Worm (Caenorhabditis elegans) whole organism, midembryonic: ENCODE results near the gene ugt-10.

Experiments used
- flt-1 ChIP-seq: fragments of 200-800 bp; sonication (Bioruptor generic); IDR thresholded peaks from 2 replicates; pipeline ENCODE4 v1.3.6; 2022; ENCODE audit warnings: missing genetic modification characterization, missing compliant biosample characterization
- med-1 ChIP-seq: sonication (generic microtip); optimal IDR thresholded peaks from 2 replicates; lab custom pipeline; 2017; ENCODE audit warnings: missing genetic modification characterization, mild to moderate bottlenecking, missing compliant biosample characterization, antibody characterized with exemption, missing genetic modification reagents; ENCODE audit not compliant: insufficient read depth
- ref-1 ChIP-seq: fragments of 200-800 bp; sonication (Bioruptor generic); conservative IDR thresholded peaks from 2 replicates; pipeline ENCODE4 v1.3.6; 2022; ENCODE audit warnings: missing genetic modification reagents, missing genetic modification characterization, missing compliant biosample characterization
- ztf-23 ChIP-seq: fragments of 200-800 bp; sonication (Bioruptor generic); IDR thresholded peaks from 2 replicates; pipeline ENCODE4 v1.3.6; 2022; ENCODE audit warnings: missing genetic modification reagents, missing genetic modification characterization, missing compliant biosample characterization
- ztf-29 ChIP-seq: fragments of 200-800 bp; sonication (Bioruptor generic); IDR thresholded peaks from 2 replicates; pipeline ENCODE4 v1.3.6; 2022; ENCODE audit warnings: missing genetic modification reagents, missing genetic modification characterization, missing compliant biosample characterization

DNA sequence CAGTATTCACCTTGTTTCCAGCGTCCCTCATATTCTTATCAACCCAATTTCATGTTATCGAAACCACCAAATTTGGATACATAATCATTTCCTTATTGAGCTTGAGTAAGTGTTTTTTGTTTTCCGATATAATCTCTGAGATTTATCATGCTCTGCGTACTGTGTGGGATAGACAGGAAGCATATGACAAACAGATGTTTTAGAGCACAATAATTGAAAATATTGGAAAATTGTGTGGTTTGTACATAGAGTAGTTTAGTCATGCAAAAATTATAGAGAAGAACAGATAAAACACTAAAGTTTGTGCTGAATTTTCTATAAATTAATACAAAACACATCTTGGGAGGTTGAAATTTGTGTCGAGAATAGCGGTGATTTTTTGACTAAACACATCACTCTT lies 31.2 kb downstream of the ugt-10 start:
- TF ChIP-seq ref-1 (no peak), ztf-29 (GFP tag; lab: Robert Waterston, UW) (no peak), flt-1 (GFP tag; lab: Robert Waterston, UW) (no peak), med-1 (GFP tag; lab: Kevin White, UChicago) (no peak), ztf-23 (no peak)
